Worm (Caenorhabditis elegans) whole organism, mixed stage, embryonic: ENCODE results near the gene Y75B12B.13.
"Not testable (repeated sequence)": the region's sequence is repeated elsewhere in the genome, so short reads cannot be mapped to it uniquely, and the experiment has no call there.

ENCODE experiments used
- bed-3 ChIP-seq: fragments of 200-800 bp; sonication (Bioruptor generic); optimal IDR thresholded peaks from 3 replicates; lab custom pipeline; 2018; ENCODE audit warnings: mild to moderate bottlenecking, missing genetic modification characterization, moderate library complexity, missing compliant biosample characterization
- blmp-1 ChIP-seq: fragments of 150-350 bp; optimal IDR thresholded peaks from 2 replicates; lab custom pipeline; 2014; ENCODE audit warnings: missing biosample characterization, missing genetic modification characterization
- ceh-39 ChIP-seq: fragments of 150-350 bp; optimal IDR thresholded peaks from 2 replicates; lab custom pipeline; 2014; ENCODE audit warnings: missing biosample characterization, missing genetic modification characterization
- ceh-43 ChIP-seq: fragments of 200-800 bp; sonication (Bioruptor generic); optimal IDR thresholded peaks from 2 replicates; lab custom pipeline; 2018; ENCODE audit warnings: mild to moderate bottlenecking, missing genetic modification characterization, moderate library complexity, missing compliant biosample characterization
- ceh-83 ChIP-seq: fragments of 200-800 bp; sonication (Bioruptor generic); optimal IDR thresholded peaks from 2 replicates; lab custom pipeline; 2018; ENCODE audit warnings: mild to moderate bottlenecking, missing genetic modification characterization, missing compliant biosample characterization
- ces-1 ChIP-seq: fragments of 150-350 bp; optimal IDR thresholded peaks from 2 replicates; lab custom pipeline; 2014; ENCODE audit warnings: missing biosample characterization, missing genetic modification reagents, missing genetic modification characterization
- cnd-1 ChIP-seq: fragments of 200-800 bp; sonication (Bioruptor generic); optimal IDR thresholded peaks from 2 replicates; lab custom pipeline; 2018; ENCODE audit warnings: mild to moderate bottlenecking, missing genetic modification characterization, missing compliant biosample characterization
- drap-1 ChIP-seq: fragments of 200-800 bp; sonication (Bioruptor generic); optimal IDR thresholded peaks from 3 replicates; lab custom pipeline; 2018; ENCODE audit warnings: mild to moderate bottlenecking, missing genetic modification characterization, missing compliant biosample characterization
- elt-1 ChIP-seq: sonication (generic microtip); optimal IDR thresholded peaks from 2 replicates; lab custom pipeline; 2017; ENCODE audit warnings: missing genetic modification characterization, mild to moderate bottlenecking, missing compliant biosample characterization, antibody characterized with exemption, moderate library complexity, borderline replicate concordance; ENCODE audit not compliant: insufficient read depth
- flh-1 ChIP-seq: fragments of 200-800 bp; sonication (Bioruptor generic); optimal IDR thresholded peaks from 2 replicates; lab custom pipeline; 2018; ENCODE audit warnings: mild to moderate bottlenecking, missing genetic modification characterization, moderate library complexity, missing compliant biosample characterization
- ham-2 ChIP-seq: fragments of 200-800 bp; sonication (Bioruptor generic); optimal IDR thresholded peaks from 2 replicates; lab custom pipeline; 2018; ENCODE audit warnings: mild to moderate bottlenecking, missing genetic modification characterization, missing compliant biosample characterization
- lin-13 ChIP-seq: fragments of 150-350 bp; optimal IDR thresholded peaks from 2 replicates; lab custom pipeline; 2014; ENCODE audit warnings: missing biosample characterization, missing genetic modification characterization
- lin-32 ChIP-seq: fragments of 200-800 bp; sonication (Bioruptor generic); optimal IDR thresholded peaks from 2 replicates; lab custom pipeline; 2018; ENCODE audit warnings: mild to moderate bottlenecking, missing genetic modification characterization, missing compliant biosample characterization
- lsy-2 ChIP-seq: fragments of 150-350 bp; optimal IDR thresholded peaks from 2 replicates; lab custom pipeline; 2014; ENCODE audit warnings: missing biosample characterization, missing genetic modification characterization
- mab-5 ChIP-seq: fragments of 150-350 bp; optimal IDR thresholded peaks from 2 replicates; lab custom pipeline; 2014; ENCODE audit warnings: missing biosample characterization, missing genetic modification characterization
- mep-1 ChIP-seq: fragments of 150-350 bp; optimal IDR thresholded peaks from 2 replicates; lab custom pipeline; 2017; ENCODE audit warnings: missing biosample characterization, missing genetic modification reagents, missing genetic modification characterization, inconsistent platforms
- nhr-12 ChIP-seq: fragments of 150-350 bp; optimal IDR thresholded peaks from 2 replicates; lab custom pipeline; 2014; ENCODE audit warnings: missing biosample characterization, missing genetic modification characterization
- nhr-237 ChIP-seq: fragments of 150-350 bp; optimal IDR thresholded peaks from 2 replicates; lab custom pipeline; 2014; ENCODE audit warnings: missing biosample characterization, missing genetic modification characterization
- nhr-28 ChIP-seq: fragments of 150-350 bp; optimal IDR thresholded peaks from 2 replicates; lab custom pipeline; 2014; ENCODE audit warnings: missing biosample characterization, missing genetic modification characterization
- nhr-76 ChIP-seq: sonication (generic microtip); optimal IDR thresholded peaks from 2 replicates; lab custom pipeline; 2017; ENCODE audit warnings: missing biosample characterization, missing genetic modification characterization
- pha-4 ChIP-seq: fragments of 150-350 bp; optimal IDR thresholded peaks from 2 replicates; lab custom pipeline; 2018; ENCODE audit warnings: missing biosample characterization, missing genetic modification reagents, missing genetic modification characterization
- sem-2 ChIP-seq: fragments of 200-800 bp; sonication (Bioruptor generic); optimal IDR thresholded peaks from 2 replicates; lab custom pipeline; 2018; ENCODE audit warnings: mild to moderate bottlenecking, missing genetic modification characterization, missing compliant biosample characterization
- snpc-4 ChIP-seq: fragments of 150-350 bp; optimal IDR thresholded peaks from 2 replicates; lab custom pipeline; 2014; ENCODE audit warnings: missing biosample characterization, missing genetic modification characterization
- tbx-8 ChIP-seq: fragments of 200-800 bp; sonication (Bioruptor generic); optimal IDR thresholded peaks from 2 replicates; lab custom pipeline; 2018; ENCODE audit warnings: mild to moderate bottlenecking, missing genetic modification characterization, moderate library complexity, missing compliant biosample characterization
- unc-120 ChIP-seq: sonication (generic microtip); optimal IDR thresholded peaks from 2 replicates; lab custom pipeline; 2017; ENCODE audit warnings: missing genetic modification characterization, missing compliant biosample characterization; ENCODE audit not compliant: poor library complexity, severe bottlenecking
- unc-39 ChIP-seq: fragments of 150-350 bp; optimal IDR thresholded peaks from 2 replicates; lab custom pipeline; 2014; ENCODE audit warnings: missing biosample characterization, missing genetic modification characterization
- unc-62 ChIP-seq: fragments of 150-350 bp; optimal IDR thresholded peaks from 2 replicates; lab custom pipeline; 2014; ENCODE audit warnings: missing biosample characterization, missing genetic modification reagents, missing genetic modification characterization
- zip-8 ChIP-seq: fragments of 150-350 bp; optimal IDR thresholded peaks from 2 replicates; lab custom pipeline; 2014; ENCODE audit warnings: missing biosample characterization, missing genetic modification characterization
- ztf-11 ChIP-seq: fragments of 150-350 bp; optimal IDR thresholded peaks from 2 replicates; lab custom pipeline; 2014; ENCODE audit warnings: missing biosample characterization, missing genetic modification characterization

Gene Y75B12B.13

DNA sequence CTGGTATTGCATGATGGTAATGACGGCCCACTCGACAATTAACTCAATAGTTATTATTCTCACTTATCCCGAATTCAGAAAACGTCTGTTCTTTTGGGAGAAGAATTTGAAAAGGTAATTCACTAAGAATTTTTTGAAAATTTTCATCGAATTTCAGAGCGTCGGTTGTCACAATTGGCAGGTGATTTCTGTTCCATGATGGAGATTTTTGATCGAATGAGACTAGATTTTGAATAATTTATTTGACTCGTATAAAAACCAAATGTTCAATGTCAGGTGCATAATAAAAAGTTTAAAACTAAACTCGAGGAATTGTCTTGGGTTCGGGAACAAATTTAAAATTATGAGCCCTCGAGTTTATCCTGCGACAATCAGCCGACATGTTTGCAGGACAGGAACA, 22.9 kb upstream of the Y75B12B.13 start, which contains the start of gene sri-25:
Gene sri-25, plus strand, starts transcription at position 301 of the 400 bp plus-strand sequence.
- no peak for TF ChIP-seq nhr-28 (tag; lab: Kevin White, UChicago)

DNA sequence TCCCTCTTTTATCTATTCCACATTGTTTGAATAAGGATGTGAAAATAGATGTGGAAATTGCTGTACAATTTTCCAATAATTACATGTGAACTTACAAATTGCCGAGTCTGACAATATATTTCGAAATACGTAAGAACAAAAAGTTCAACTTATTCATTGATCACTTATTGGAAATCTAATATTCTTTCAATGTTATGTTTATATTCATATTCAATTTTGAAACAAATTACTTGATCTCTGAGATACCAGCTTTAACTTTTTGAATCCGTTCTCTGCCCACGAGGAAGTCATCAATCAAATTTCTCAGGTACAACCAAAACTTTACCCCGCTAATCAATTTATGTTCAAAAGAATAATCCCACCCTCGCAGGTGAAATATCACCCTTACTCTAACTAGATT, 21.4 kb upstream of the Y75B12B.13 start, which contains the start of gene sri-26:
Gene sri-26, plus strand, starts transcription at position 301 of the 400 bp plus-strand sequence.
- not testable (repeated sequence) for TF ChIP-seq lsy-2 (tag; lab: Kevin White, UChicago); pha-4; flh-1 (GFP tag; lab: Kevin White, UChicago)

DNA sequence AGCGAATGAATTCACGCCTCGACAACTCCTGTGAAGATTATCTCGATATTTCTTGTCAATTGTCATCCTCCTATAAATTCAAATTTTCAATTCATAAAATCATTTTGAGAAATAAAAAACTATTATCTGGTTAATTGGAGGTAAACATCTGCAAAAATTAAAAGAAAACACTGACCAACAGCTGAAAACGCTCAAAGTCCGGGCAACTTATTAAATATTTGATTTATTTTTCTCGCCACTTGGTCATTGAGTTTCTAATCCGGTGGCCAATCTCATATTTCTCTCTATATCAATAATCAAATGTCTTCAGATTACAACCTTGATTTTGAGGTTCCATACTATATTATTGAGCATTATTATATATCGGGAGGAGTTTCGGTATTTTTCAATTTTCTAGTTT, 18.1 kb upstream of the Y75B12B.13 start, which contains the start of gene sri-24:
Gene sri-24, plus strand, starts transcription at position 301 of the 400 bp plus-strand sequence.
- not testable (repeated sequence) for TF ChIP-seq nhr-28 (tag; lab: Kevin White, UChicago); lin-32 (GFP tag; lab: Kevin White, UChicago); drap-1 (GFP tag; lab: Kevin White, UChicago)

DNA sequence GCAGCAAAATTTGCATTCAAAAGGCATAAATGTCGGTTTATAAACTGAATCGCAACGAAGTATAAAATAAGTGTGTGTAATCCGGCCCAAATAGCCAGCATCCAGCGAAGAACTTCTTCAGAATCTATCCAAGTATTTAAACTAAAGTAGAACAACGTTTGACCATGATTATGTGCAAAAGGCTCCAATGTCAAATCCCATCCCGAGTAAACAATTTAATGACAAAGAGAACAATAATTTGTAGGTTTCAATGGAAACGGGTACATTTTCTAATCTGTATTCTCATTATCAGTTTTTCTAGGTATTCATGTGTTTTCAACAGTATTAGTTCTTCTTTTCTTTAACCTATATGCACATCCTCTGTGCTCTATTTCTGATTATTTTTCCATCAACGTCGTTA, 13.9 kb upstream of the Y75B12B.13 start, which contains the start of gene C41G6.12:
Gene C41G6.12, minus strand, starts transcription at position 101 of the 400 bp plus-strand sequence.
- not testable (repeated sequence) for TF ChIP-seq blmp-1 (tag; lab: Kevin White, UChicago); mab-5; lsy-2 (tag; lab: Kevin White, UChicago)
- TF ChIP-seq, all 35 proteins: peak for 0; not testable (repeated sequence) for 35

DNA sequence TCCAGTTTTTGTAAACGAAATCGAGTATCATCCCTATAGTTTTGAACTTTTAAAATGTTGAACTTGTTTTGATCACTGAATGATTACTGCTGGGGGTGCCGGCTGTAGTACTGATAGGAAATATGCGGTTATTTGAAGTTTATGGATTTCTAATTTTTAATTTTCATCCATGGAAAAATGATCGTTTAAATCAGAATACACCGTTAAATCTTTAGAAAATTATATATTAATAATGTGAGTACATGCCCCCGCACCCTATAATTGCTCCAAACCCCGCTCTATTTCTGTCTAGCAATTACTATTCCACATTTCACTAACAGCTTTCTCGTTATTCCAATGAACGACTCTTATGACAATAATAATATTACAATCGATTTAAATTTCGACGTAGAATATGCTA, 6.0 kb upstream of the Y75B12B.13 start, which contains the start of gene Y75B12B.10:
Gene Y75B12B.10, plus strand, starts transcription at position 301 of the 400 bp plus-strand sequence.
- TF ChIP-seq unc-39 (tag; lab: Kevin White, UChicago) = no peak

DNA sequence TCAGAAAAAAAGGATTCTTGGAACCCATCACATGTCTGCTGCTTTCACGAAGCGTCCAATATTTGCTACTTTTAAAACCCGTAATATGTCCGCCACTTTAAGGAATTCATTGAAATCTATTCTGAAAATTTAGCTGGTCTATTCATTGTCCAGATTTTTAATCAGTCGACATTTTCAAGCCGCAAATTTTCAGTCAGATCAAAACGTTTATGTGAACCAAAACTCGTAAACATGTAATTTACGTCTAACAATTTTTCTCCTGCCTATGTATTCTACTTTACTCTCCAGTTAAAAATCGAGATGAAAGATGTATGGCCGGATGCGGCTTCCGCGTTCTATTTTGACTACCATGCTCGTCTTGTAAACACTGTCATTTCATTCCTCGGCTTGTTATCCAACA, 4.1 kb upstream of the Y75B12B.13 start, which contains the start of gene srw-1:
Gene srw-1, plus strand, starts transcription at position 301 of the 400 bp plus-strand sequence.
- no peak for TF ChIP-seq nhr-76
- TF ChIP-seq unc-62 (GFP tag; lab: Kevin White, UChicago) = no peak
- no peak for TF ChIP-seq zip-8 (tag; lab: Kevin White, UChicago)
- TF ChIP-seq flh-1 (GFP tag; lab: Kevin White, UChicago) = no peak
- no peak for TF ChIP-seq lsy-2 (tag; lab: Kevin White, UChicago)
- TF ChIP-seq ceh-83 (GFP tag; lab: Kevin White, UChicago) = no peak
- no peak for TF ChIP-seq nhr-12 (tag; lab: Kevin White, UChicago)
- no peak for TF ChIP-seq lin-32 (GFP tag; lab: Kevin White, UChicago)
- no peak for TF ChIP-seq ceh-43 (GFP tag; lab: Kevin White, UChicago)
- no peak for TF ChIP-seq mep-1 (tag; lab: Kevin White, UChicago)
- no peak for TF ChIP-seq elt-1
- TF ChIP-seq nhr-237 = no peak
- no peak for TF ChIP-seq sem-2 (GFP tag; lab: Kevin White, UChicago)
- no peak for TF ChIP-seq ceh-39 (tag; lab: Kevin White, UChicago)
- no peak for TF ChIP-seq tbx-8 (GFP tag; lab: Kevin White, UChicago)
- no peak for TF ChIP-seq ztf-11 (tag; lab: Kevin White, UChicago)
- no peak for TF ChIP-seq bed-3

DNA sequence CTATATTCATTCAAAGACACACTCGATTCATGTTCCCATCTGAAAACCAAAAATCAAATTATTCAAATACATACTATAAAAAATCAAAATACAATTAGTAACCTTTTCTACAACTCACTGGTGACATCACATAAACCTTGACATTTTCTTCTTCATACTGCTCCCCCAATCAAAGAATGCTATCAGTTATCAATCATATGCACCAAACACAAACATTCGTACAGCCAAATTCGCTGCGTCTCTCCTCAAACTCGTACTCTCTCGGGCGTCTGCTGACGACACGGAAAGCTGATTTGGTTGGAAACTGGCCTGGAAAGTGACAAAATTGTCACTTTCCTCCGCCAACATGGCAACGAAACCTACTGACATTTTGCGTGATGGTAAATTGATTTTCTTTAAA, 1.4 kb downstream of the Y75B12B.13 start, which contains the start of gene plc-2:
Gene plc-2, plus strand, starts transcription at position 196 of the 400 bp plus-strand sequence.
- no peak for TF ChIP-seq lsy-2 (tag; lab: Kevin White, UChicago)
- TF ChIP-seq nhr-28 (tag; lab: Kevin White, UChicago) = no peak
- TF ChIP-seq snpc-4 (tag; lab: Kevin White, UChicago) = no peak
- no peak for TF ChIP-seq blmp-1 (tag; lab: Kevin White, UChicago)
- TF ChIP-seq ztf-11 (tag; lab: Kevin White, UChicago) = no peak
- TF ChIP-seq unc-120 (tag; lab: Kevin White, UChicago) = no peak
- TF ChIP-seq nhr-12 (tag; lab: Kevin White, UChicago) = no peak
- no peak for TF ChIP-seq lin-13 (tag; lab: Kevin White, UChicago)
- no peak for TF ChIP-seq ces-1
- no peak for TF ChIP-seq cnd-1 (tag; lab: Kevin White, UChicago)
- no peak for TF ChIP-seq pha-4
- no peak for TF ChIP-seq nhr-237
- no peak for TF ChIP-seq bed-3
- TF ChIP-seq unc-39 (tag; lab: Kevin White, UChicago) = no peak
- TF ChIP-seq ham-2 (GFP tag; lab: Kevin White, UChicago) = no peak
- TF ChIP-seq ceh-83 (GFP tag; lab: Kevin White, UChicago) = no peak
- TF ChIP-seq flh-1 (GFP tag; lab: Kevin White, UChicago) = no peak
- no peak for TF ChIP-seq zip-8 (tag; lab: Kevin White, UChicago)
